Worm (Caenorhabditis elegans): ENCODE results near the gene dib-1.

The dib-1 gene

ce11 chrIV:2864743-2865142 is 25.9 kb upstream of the dib-1 start, which contains the start of gene Y54G2A.16:
TSS of gene Y54G2A.16 (minus strand) at chrIV:2864843.
- TF ChIP-seq sup-37 (GFP tag; optimal IDR thresholded peaks at IDR 0.05) (no peak), ztf-4 (tag; optimal IDR thresholded peaks at IDR 0.05) (no peak), ceh-8 (GFP tag; optimal IDR thresholded peaks at IDR 0.05) (no peak), aha-1 (tag; optimal IDR thresholded peaks at IDR 0.05) (no peak), xbp-1 (tag; optimal IDR thresholded peaks at IDR 0.05) (no peak), unc-130 (tag; optimal IDR thresholded peaks at IDR 0.05) (no peak), hlh-4 (tag; optimal IDR thresholded peaks at IDR 0.05) (no peak), lin-14 (GFP tag; optimal IDR thresholded peaks at IDR 0.05) (no peak), Y116A8C.19 (tag; optimal IDR thresholded peaks at IDR 0.05; ENCODE audit: borderline replicate concordance) (no peak), nhr-85 (tag) (no peak), nhr-237 (tag; optimal IDR thresholded peaks at IDR 0.05) (no peak), ceh-90 (tag; optimal IDR thresholded peaks at IDR 0.05) (no peak), pag-3 (tag; optimal IDR thresholded peaks at IDR 0.05; ENCODE audit: borderline replicate concordance, insufficient read depth) (no peak)

ce11 chrIV:2885260-2885659 is 5.4 kb upstream of the dib-1 start:
- TF ChIP-seq vab-15 (tag; optimal IDR thresholded peaks at IDR 0.05): no peak
- peak; percentile 54 for TF ChIP-seq rnt-1 (tag; optimal IDR thresholded peaks at IDR 0.05)
- TF ChIP-seq dsc-1 (tag; optimal IDR thresholded peaks at IDR 0.05): peak; percentile 38
- TF ChIP-seq unc-130 (tag; optimal IDR thresholded peaks at IDR 0.05): peak; percentile 5

ce11 chrIV:2886655-2887054 is 4.0 kb upstream of the dib-1 start, which contains the start of gene dml-1:
TSS of gene dml-1 (plus strand) at chrIV:2886955.
- no peak for TF ChIP-seq egl-27 (tag; optimal IDR thresholded peaks at IDR 0.05)
- no peak for TF ChIP-seq aly-2 (tag; optimal IDR thresholded peaks at IDR 0.05)
- no peak for TF ChIP-seq lsy-2 (tag; optimal IDR thresholded peaks at IDR 0.05)
- TF ChIP-seq lin-35 (GFP tag; optimal IDR thresholded peaks at IDR 0.05): no peak
- no peak for TF ChIP-seq pag-3 (tag; optimal IDR thresholded peaks at IDR 0.05; ENCODE audit: borderline replicate concordance, insufficient read depth)
- no peak for TF ChIP-seq lir-3 (tag; optimal IDR thresholded peaks at IDR 0.05; ENCODE audit: poor library complexity)
- TF ChIP-seq mdl-1 (tag; optimal IDR thresholded peaks at IDR 0.05): no peak
- no peak for TF ChIP-seq mab-9 (GFP tag; IDR thresholded peaks at IDR 0.05)
- no peak for TF ChIP-seq skn-1 (tag; optimal IDR thresholded peaks at IDR 0.05)

- TF ChIP-seq unc-86 (tag; optimal IDR thresholded peaks at IDR 0.05): peak; percentile 10
- no peak for TF ChIP-seq lin-39 (tag; optimal IDR thresholded peaks at IDR 0.05)
These were observed 3.4 kb upstream of the dib-1 start for ce11 chrIV:2887245-2887644.

- TF ChIP-seq egl-27 (tag; optimal IDR thresholded peaks at IDR 0.05): no peak
- no peak for TF ChIP-seq efl-1 (optimal IDR thresholded peaks at IDR 0.05)
- TF ChIP-seq efl-1 (GFP tag; optimal IDR thresholded peaks at IDR 0.05 in 1 of 2): peak in 1 of 2 experiments; percentile 43
These were observed 2.1 kb upstream of the dib-1 start for ce11 chrIV:2888496-2889101.

ce11 chrIV:2891535-2892233 is 1.0 kb downstream of the dib-1 start:
- TF ChIP-seq efl-1 (optimal IDR thresholded peaks at IDR 0.05) (no peak), efl-1 (GFP tag; optimal IDR thresholded peaks at IDR 0.05 in 1 of 2) (peak in 1 of 2 experiments; percentile 59), unc-86 (tag; optimal IDR thresholded peaks at IDR 0.05) (no peak), aly-2 (tag; optimal IDR thresholded peaks at IDR 0.05) (no peak), lin-14 (GFP tag; optimal IDR thresholded peaks at IDR 0.05) (no peak)

ce11 chrIV:2892395-2892786 is 1.7 kb downstream of the dib-1 start, which contains the start of gene Y54G2A.18:
TSS of gene Y54G2A.18 (minus strand) at chrIV:2892495.
- no peak for TF ChIP-seq sup-37 (GFP tag; optimal IDR thresholded peaks at IDR 0.05)
- TF ChIP-seq ceh-8 (GFP tag; optimal IDR thresholded peaks at IDR 0.05): no peak
- TF ChIP-seq nhr-19 (GFP tag; conservative IDR thresholded peaks at IDR 0.05): no peak
- no peak for TF ChIP-seq nhr-47 (tag; optimal IDR thresholded peaks at IDR 0.05)
- no peak for TF ChIP-seq xbp-1 (tag; optimal IDR thresholded peaks at IDR 0.05)
- no peak for TF ChIP-seq ama-1 (optimal IDR thresholded peaks at IDR 0.05)
- TF ChIP-seq nhr-84 (tag; optimal IDR thresholded peaks at IDR 0.05): no peak
- no peak for TF ChIP-seq nhr-71 (tag; optimal IDR thresholded peaks at IDR 0.05)
- TF ChIP-seq egl-13 (tag; optimal IDR thresholded peaks at IDR 0.05): no peak
- no peak for TF ChIP-seq nhr-77 (tag; optimal IDR thresholded peaks at IDR 0.05)
- TF ChIP-seq C16A3.4 (tag; optimal IDR thresholded peaks at IDR 0.05): no peak
- TF ChIP-seq skn-1 (tag; optimal IDR thresholded peaks at IDR 0.05): no peak
- no peak for TF ChIP-seq egl-27 (tag; optimal IDR thresholded peaks at IDR 0.05)
- no peak for TF ChIP-seq hpl-2 (GFP tag; optimal IDR thresholded peaks at IDR 0.05)
- no peak for TF ChIP-seq ceh-88 (GFP tag; IDR thresholded peaks at IDR 0.05)
- no peak for TF ChIP-seq swsn-7 (tag; optimal IDR thresholded peaks at IDR 0.05)
- TF ChIP-seq dsc-1 (tag; optimal IDR thresholded peaks at IDR 0.05): no peak
